Worm (Caenorhabditis elegans): Measurements from ENCODE around the gene phf-14.
"Not testable (repeated sequence)": the region's sequence is repeated elsewhere in the genome, so short reads cannot be mapped to it uniquely, and the experiment has no call there.

DNA sequence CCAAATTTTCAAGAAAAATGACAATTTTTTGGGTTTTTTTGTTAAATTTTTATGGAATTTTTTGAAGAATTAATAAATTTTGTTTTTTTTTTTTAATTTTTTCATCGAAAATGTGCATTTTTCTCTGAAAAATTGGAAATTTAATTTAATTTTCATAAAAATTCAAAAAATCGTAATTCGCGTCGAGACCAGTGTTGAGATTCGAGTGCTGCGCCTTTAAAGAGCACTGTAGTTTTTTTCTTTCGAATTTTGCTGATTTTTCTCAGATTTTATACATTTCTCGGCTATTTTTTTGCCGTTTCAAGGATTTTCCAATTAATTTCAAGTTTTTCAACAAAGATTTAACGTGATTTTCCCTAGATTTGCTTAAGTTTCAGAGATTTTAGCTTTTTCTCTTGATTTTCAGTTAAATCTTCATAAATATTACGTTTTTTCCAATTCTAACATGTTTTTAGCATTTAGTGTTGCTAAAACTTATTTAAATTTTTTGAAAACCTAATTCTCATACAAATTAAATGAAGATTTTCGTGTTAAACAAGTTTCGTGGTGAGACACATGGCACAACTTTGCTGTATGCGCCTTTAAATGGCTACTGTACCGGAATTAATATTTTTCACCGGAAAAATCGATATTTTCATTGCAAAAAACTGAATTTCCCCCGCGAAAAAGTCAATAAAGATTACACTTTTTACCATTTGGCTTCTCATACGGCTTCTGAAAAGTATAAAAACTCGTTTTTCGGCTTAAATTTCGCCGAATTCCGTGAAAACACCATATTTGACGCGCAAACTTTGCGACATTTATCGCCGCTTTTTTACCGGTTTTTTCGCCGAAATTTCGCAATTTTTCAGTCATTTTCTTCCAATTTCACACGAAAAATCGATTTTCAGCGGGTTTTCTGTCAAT, 53.2 kb downstream of the phf-14 start, which contains the start of gene usp-50:
- TF ChIP-seq ztf-11 (tag; optimal IDR thresholded peaks at IDR 0.05); nhr-28 (tag; optimal IDR thresholded peaks at IDR 0.05); bed-3 (GFP tag; optimal IDR thresholded peaks at IDR 0.05); unc-39 (tag; optimal IDR thresholded peaks at IDR 0.05); nhr-237 (tag; optimal IDR thresholded peaks at IDR 0.05); elt-3 (tag; optimal IDR thresholded peaks at IDR 0.05); nhr-12 (tag; optimal IDR thresholded peaks at IDR 0.05); nhr-76 (tag; optimal IDR thresholded peaks at IDR 0.05); lsy-2 (tag; optimal IDR thresholded peaks at IDR 0.05); blmp-1 (tag; optimal IDR thresholded peaks at IDR 0.05); snpc-4 (tag; optimal IDR thresholded peaks at IDR 0.05); mab-5 (tag; optimal IDR thresholded peaks at IDR 0.05); lin-32 (GFP tag; optimal IDR thresholded peaks at IDR 0.05); mep-1 (tag; optimal IDR thresholded peaks at IDR 0.05): not testable (repeated sequence)
